Worm (Caenorhabditis elegans): ENCODE data around the gene nex-2.

Gene nex-2

DNA sequence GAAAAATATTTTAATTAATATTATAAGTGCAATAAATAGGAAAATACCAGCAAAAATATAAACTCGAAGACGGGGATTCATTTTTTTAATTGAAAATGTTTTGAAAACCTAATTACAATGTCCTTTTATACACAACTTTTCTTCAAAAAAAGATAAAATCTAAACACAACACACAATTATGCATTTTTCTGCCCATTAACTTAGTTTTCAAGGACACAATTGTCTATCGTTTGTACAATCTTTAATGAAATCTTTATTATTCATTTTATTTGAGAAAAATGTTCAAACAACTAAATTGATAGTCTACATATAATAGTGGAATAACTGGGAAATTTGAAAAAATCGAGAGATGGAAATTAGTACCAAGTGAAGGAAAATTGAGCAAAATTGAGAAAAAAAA is 24.2 kb downstream of the nex-2 start, which contains the start of gene T07A5.1:
TSS of gene T07A5.1 (minus strand) at position 149 of the 400 bp plus-strand sequence.
- TF ChIP-seq Y79H2A.3 (GFP tag; conservative IDR thresholded peaks at IDR 0.05) (no peak), nhr-120 (GFP tag; IDR thresholded peaks at IDR 0.05) (no peak), egrh-3 (GFP tag; IDR thresholded peaks at IDR 0.05) (no peak), ekl-4 (GFP tag; IDR thresholded peaks at IDR 0.05) (no peak), F22D6.2 (tag; optimal IDR thresholded peaks at IDR 0.05) (no peak), ZK185.1 (tag; optimal IDR thresholded peaks at IDR 0.05; ENCODE audit: poor library complexity, severe bottlenecking) (no peak), somi-1 (GFP tag; optimal IDR thresholded peaks at IDR 0.05) (no peak), snpc-3.4 (tag; optimal IDR thresholded peaks at IDR 0.05) (no peak), T07F8.4 (tag; optimal IDR thresholded peaks at IDR 0.05) (no peak), snpc-1.1 (tag; optimal IDR thresholded peaks at IDR 0.05; ENCODE audit: insufficient read depth) (no peak), snpc-1.3 (tag; optimal IDR thresholded peaks at IDR 0.05; ENCODE audit: insufficient read depth) (no peak), athp-1 (tag; optimal IDR thresholded peaks at IDR 0.05) (no peak), unc-130 (GFP tag; optimal IDR thresholded peaks at IDR 0.05) (no peak), F49E8.2 (tag; optimal IDR thresholded peaks at IDR 0.05; ENCODE audit: insufficient read depth) (no peak)

DNA sequence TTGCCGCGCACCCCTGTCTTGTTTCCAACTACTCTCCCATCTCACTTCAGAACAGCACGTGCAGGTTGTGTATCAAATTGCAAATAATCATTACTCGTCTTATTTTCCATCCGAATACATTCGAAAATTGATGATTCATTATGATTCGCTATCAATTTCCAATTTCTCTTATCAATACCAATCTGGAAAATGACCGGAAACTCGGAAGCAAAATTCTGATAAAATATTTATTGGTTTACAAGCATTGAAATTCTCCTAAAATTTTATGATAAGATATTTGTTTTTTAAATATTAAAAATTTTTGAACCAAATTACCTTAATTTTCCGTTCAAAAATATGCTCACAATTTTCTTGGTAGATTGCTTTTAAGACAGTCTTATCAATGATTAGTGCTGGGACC is 24.9 kb downstream of the nex-2 start:
- TF ChIP-seq athp-1 (tag; optimal IDR thresholded peaks at IDR 0.05) (no peak), snpc-4 (GFP tag; optimal IDR thresholded peaks at IDR 0.05) (no peak), snpc-4 (tag; optimal IDR thresholded peaks at IDR 0.05) (no peak), nhr-80 (tag; optimal IDR thresholded peaks at IDR 0.05) (peak; percentile 42)

- TF ChIP-seq lir-1 (GFP tag; conservative IDR thresholded peaks at IDR 0.05) (no peak), lag-1 (GFP tag; IDR thresholded peaks at IDR 0.05) (no peak), nfyb-1 (GFP tag; IDR thresholded peaks at IDR 0.05) (no peak), ets-4 (GFP tag; optimal IDR thresholded peaks at IDR 0.05) (no peak), aptf-3 (GFP tag; IDR thresholded peaks at IDR 0.05) (no peak), ztf-6 (GFP tag; IDR thresholded peaks at IDR 0.05) (no peak), nhr-27 (tag; optimal IDR thresholded peaks at IDR 0.05) (no peak), ceh-40 (GFP tag; IDR thresholded peaks at IDR 0.05) (no peak)
Measured at ce11 chrIII:10300078-10300477, 30.1 kb downstream of the nex-2 start, which contains the start of gene vglu-3. Gene vglu-3, plus strand, starts transcription at chrIII:10300378.

DNA sequence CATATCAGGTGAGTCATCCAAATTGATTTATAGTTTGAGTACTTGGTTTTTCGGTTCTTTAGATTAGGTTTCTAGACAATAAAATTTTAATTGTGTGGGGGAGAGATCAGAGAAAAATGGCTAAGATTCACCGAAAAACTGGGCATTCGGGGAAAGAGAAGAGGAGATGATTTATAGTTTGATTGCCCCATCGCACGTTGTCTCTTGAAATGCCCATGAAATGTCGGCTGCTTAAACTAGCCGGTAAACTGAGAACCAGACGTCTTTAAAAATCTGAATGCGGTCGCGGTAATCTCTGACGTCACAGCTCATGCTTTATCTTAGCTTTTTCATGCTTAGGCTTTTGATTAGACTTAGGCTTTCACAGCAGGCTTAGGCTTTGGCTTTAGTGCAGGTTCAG is 33.3 kb downstream of the nex-2 start:
- 0 out of 2 replicates have a peak, but pooled peaks have one; percentile 23 for TF ChIP-seq lin-26 (GFP tag; IDR thresholded peaks at IDR 0.05)
- no peak for TF ChIP-seq mel-28 (tag; optimal IDR thresholded peaks at IDR 0.05; ENCODE audit: borderline replicate concordance)
- TF ChIP-seq snpc-4 (GFP tag; optimal IDR thresholded peaks at IDR 0.05) = no peak
- TF ChIP-seq snpc-4 (tag; optimal IDR thresholded peaks at IDR 0.05) = peak in 2 of 4 experiments; percentile 4 to 51

DNA sequence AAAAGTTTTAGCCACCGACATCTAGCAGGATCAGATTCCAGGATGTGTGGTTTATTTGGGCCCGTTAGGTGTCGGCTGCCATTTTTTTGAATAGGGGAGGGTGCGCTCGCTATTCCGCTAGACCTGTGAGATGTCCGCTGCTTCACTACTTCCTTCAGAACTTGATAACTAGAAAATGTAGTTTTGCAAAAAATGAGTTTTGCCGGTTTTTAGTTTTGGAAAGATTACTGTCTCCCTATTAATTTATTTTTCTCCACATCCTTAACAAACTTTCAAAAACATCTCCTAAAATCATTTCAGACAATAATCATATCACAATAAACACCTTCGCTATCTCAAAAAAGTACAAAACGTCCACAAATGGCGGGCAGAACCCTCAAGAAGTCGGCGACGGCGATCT is 35.4 kb downstream of the nex-2 start, which contains the start of gene vglu-2:
TSS of gene vglu-2 (plus strand) at position 301 of the 400 bp plus-strand sequence.
- no peak for TF ChIP-seq snpc-4 (GFP tag; optimal IDR thresholded peaks at IDR 0.05)
- TF ChIP-seq snpc-4 (tag; optimal IDR thresholded peaks at IDR 0.05) = peak in 2 of 4 experiments; percentile 29 to 56
- no peak for TF ChIP-seq rpc-1 (optimal IDR thresholded peaks at IDR 0.05)
- TF ChIP-seq rpc-1 (tag; optimal IDR thresholded peaks at IDR 0.05) = no peak

DNA sequence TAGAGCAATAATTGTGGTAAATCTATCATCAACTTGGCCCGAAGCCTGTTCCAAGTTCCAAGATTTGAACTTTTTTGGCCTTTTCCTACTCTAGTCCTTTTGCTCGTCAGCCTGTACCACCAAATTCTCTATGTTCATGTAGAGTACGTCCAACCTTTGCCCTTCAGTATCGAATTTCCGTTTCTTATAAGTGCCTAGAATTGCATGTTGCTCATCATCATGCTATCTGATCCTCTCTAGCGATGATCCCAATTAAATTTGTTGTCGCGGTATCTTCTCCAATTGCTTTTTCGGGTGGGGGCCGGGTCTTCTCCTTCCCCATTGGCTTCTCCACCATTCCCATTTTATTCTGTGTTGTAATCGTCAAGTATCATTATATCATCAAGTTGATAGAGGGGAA is 36.3 kb downstream of the nex-2 start:
- TF ChIP-seq dpl-1 (GFP tag; optimal IDR thresholded peaks at IDR 0.05) (no peak), B0019.2 (GFP tag; conservative IDR thresholded peaks at IDR 0.05) (no peak), bed-2 (GFP tag; IDR thresholded peaks at IDR 0.05) (no peak), nhr-80 (tag; optimal IDR thresholded peaks at IDR 0.05) (no peak), pha-4 (tag; optimal IDR thresholded peaks at IDR 0.05) (no peak), lin-26 (GFP tag; IDR thresholded peaks at IDR 0.05) (no peak), zim-3 (tag; optimal IDR thresholded peaks at IDR 0.05) (no peak), Y53G8AR.9 (GFP tag; conservative IDR thresholded peaks at IDR 0.05) (no peak), tlf-1 (GFP tag; optimal IDR thresholded peaks at IDR 0.05) (no peak), sdz-38 (tag; optimal IDR thresholded peaks at IDR 0.05) (no peak), ztf-25 (GFP tag; IDR thresholded peaks at IDR 0.05) (no peak), madf-3 (GFP tag; IDR thresholded peaks at IDR 0.05) (no peak)

Data from whole organism, young adult.